Worm (Caenorhabditis elegans) whole organism, L1 larva: ENCODE results near the gene F44E2.6.

Source experiments
- C04F5.9 ChIP-seq: sonication (generic microtip); optimal IDR thresholded peaks from 2 replicates; lab custom pipeline; 2016; ENCODE audit warnings: missing genetic modification characterization, missing compliant biosample characterization
- C16A3.4 ChIP-seq: fragments of 150-350 bp; optimal IDR thresholded peaks from 2 replicates; lab custom pipeline; 2014; ENCODE audit warnings: missing biosample characterization, missing genetic modification characterization
- C34B4.2 ChIP-seq: sonication (generic microtip); optimal IDR thresholded peaks from 2 replicates; lab custom pipeline; 2017; ENCODE audit warnings: mild to moderate bottlenecking, missing genetic modification characterization, missing compliant biosample characterization
- F16B12.6 ChIP-seq: fragments of 150-350 bp; optimal IDR thresholded peaks from 2 replicates; lab custom pipeline; 2014; ENCODE audit warnings: missing biosample characterization, missing genetic modification characterization
- ama-1 ChIP-seq: fragments of 150-350 bp; optimal IDR thresholded peaks from 2 replicates; lab custom pipeline; 2014
- ceh-63 ChIP-seq: fragments of 200-800 bp; sonication (Bioruptor generic); optimal IDR thresholded peaks from 2 replicates; lab custom pipeline; 2018; ENCODE audit warnings: mild to moderate bottlenecking, missing genetic modification characterization, missing compliant biosample characterization
- ceh-8 ChIP-seq: fragments of 200-800 bp; sonication (Bioruptor generic); optimal IDR thresholded peaks from 2 replicates; lab custom pipeline; 2018; ENCODE audit warnings: mild to moderate bottlenecking, missing genetic modification characterization, moderate library complexity, missing compliant biosample characterization
- ceh-88 ChIP-seq: fragments of 200-800 bp; sonication (Bioruptor generic); IDR thresholded peaks from 2 replicates; pipeline ENCODE4 v1.3.6; 2022; ENCODE audit warnings: missing genetic modification characterization, missing compliant biosample characterization
- ceh-90 ChIP-seq: sonication (generic microtip); optimal IDR thresholded peaks from 2 replicates; lab custom pipeline; 2016; ENCODE audit warnings: missing genetic modification characterization, missing compliant biosample characterization
- ces-1 ChIP-seq: fragments of 150-350 bp; optimal IDR thresholded peaks from 2 replicates; lab custom pipeline; 2014; ENCODE audit warnings: missing biosample characterization, missing genetic modification reagents, missing genetic modification characterization
- dpl-1 ChIP-seq, 3 experiments: fragments of 150-350 bp in 2 of 3; sonication (generic microtip) in 1 of 3; optimal IDR thresholded peaks; 2 replicates each; lab custom pipeline; 2014 to 2017; ENCODE audit warnings: missing biosample characterization in 3 of 3, missing genetic modification characterization in 3 of 3, missing genetic modification reagents in 3 of 3
- dsc-1 ChIP-seq: sonication (generic microtip); optimal IDR thresholded peaks from 2 replicates; lab custom pipeline; 2016; ENCODE audit warnings: mild to moderate bottlenecking, missing genetic modification characterization, missing compliant biosample characterization
- efl-1 ChIP-seq, 4 experiments: fragments of 150-350 bp; optimal IDR thresholded peaks in 3 of 4; peaks in 1 of 4; 1 replicate in 1 of 4; 2 replicates in 3 of 4; lab custom pipeline; 2014; ENCODE audit warnings: missing biosample characterization in 2 of 4, missing genetic modification characterization in 2 of 4, missing genetic modification reagents in 2 of 4
- egl-13 ChIP-seq: sonication (generic microtip); optimal IDR thresholded peaks from 2 replicates; lab custom pipeline; 2016; ENCODE audit warnings: missing genotype, missing genetic modification reagents, missing genetic modification characterization, missing compliant biosample characterization
- elt-2 ChIP-seq: sonication (generic microtip); optimal IDR thresholded peaks from 2 replicates; lab custom pipeline; 2016; ENCODE audit warnings: missing genetic modification characterization, mild to moderate bottlenecking, inconsistent platforms, missing compliant biosample characterization, missing genetic modification reagents
- fkh-4 ChIP-seq: sonication (generic microtip); optimal IDR thresholded peaks from 2 replicates; lab custom pipeline; 2016; ENCODE audit warnings: missing compliant biosample characterization, missing genetic modification characterization, borderline replicate concordance
- fkh-8 ChIP-seq: sonication (generic microtip); optimal IDR thresholded peaks from 2 replicates; lab custom pipeline; 2016; ENCODE audit warnings: mild to moderate bottlenecking, missing genetic modification characterization, missing compliant biosample characterization
- fos-1 ChIP-seq: fragments of 150-350 bp; optimal IDR thresholded peaks from 2 replicates; lab custom pipeline; 2014; ENCODE audit warnings: missing biosample characterization, missing genetic modification characterization
- grh-1 ChIP-seq: fragments of 200-800 bp; sonication (Bioruptor generic); IDR thresholded peaks from 2 replicates; pipeline ENCODE4 v1.3.6; 2022; ENCODE audit warnings: missing genetic modification reagents, missing genetic modification characterization, missing compliant biosample characterization
- hlh-17 ChIP-seq: fragments of 200-800 bp; sonication (Bioruptor generic); optimal IDR thresholded peaks from 2 replicates; lab custom pipeline; 2018; ENCODE audit warnings: missing genetic modification characterization, mild to moderate bottlenecking, missing compliant biosample characterization, moderate library complexity, borderline replicate concordance
- irx-1 ChIP-seq: sonication (generic microtip); optimal IDR thresholded peaks from 2 replicates; lab custom pipeline; 2016; ENCODE audit warnings: missing genetic modification characterization, missing compliant biosample characterization
- isw-1 ChIP-seq: fragments of 200-800 bp; sonication (Bioruptor generic); IDR thresholded peaks from 2 replicates; pipeline ENCODE4 v1.3.6; 2022; ENCODE audit warnings: missing genetic modification characterization, missing compliant biosample characterization
- jun-1 ChIP-seq: fragments of 150-350 bp; optimal IDR thresholded peaks from 2 replicates; lab custom pipeline; 2014; ENCODE audit warnings: missing biosample characterization, missing genetic modification reagents, missing genetic modification characterization
- lin-14 ChIP-seq: fragments of 200-800 bp; sonication (Bioruptor generic); optimal IDR thresholded peaks from 2 replicates; lab custom pipeline; 2018; ENCODE audit warnings: mild to moderate bottlenecking, missing genetic modification characterization, moderate library complexity, missing compliant biosample characterization
- lin-35 ChIP-seq, 2 experiments: fragments of 150-350 bp; optimal IDR thresholded peaks; 2 replicates each; lab custom pipeline; 2014; ENCODE audit warnings: missing biosample characterization in 2 of 2, missing genetic modification characterization in 2 of 2, missing genetic modification reagents in 2 of 2
- lin-39 ChIP-seq: fragments of 150-350 bp; optimal IDR thresholded peaks from 2 replicates; lab custom pipeline; 2014; ENCODE audit warnings: missing biosample characterization, missing genetic modification reagents, missing genetic modification characterization
- lsy-2 ChIP-seq, 2 experiments: fragments of 150-350 bp; optimal IDR thresholded peaks; 2 replicates each; lab custom pipeline; 2014; ENCODE audit warnings: missing biosample characterization in 2 of 2, missing genetic modification characterization in 2 of 2
- mdl-1 ChIP-seq, 2 experiments: fragments of 150-350 bp; optimal IDR thresholded peaks; 2 replicates each; lab custom pipeline; 2014 to 2017; ENCODE audit warnings: missing biosample characterization in 2 of 2, missing genetic modification characterization in 2 of 2, inconsistent platforms in 1 of 2
- nhr-19 ChIP-seq: fragments of 200-800 bp; sonication (Bioruptor generic); conservative IDR thresholded peaks from 2 replicates; pipeline ENCODE4 v1.3.6; 2022; ENCODE audit warnings: missing genetic modification characterization, missing compliant biosample characterization
- nhr-20 ChIP-seq: sonication (generic microtip); optimal IDR thresholded peaks from 2 replicates; lab custom pipeline; 2016; ENCODE audit warnings: mild to moderate bottlenecking, missing genetic modification characterization, missing compliant biosample characterization
- nhr-237 ChIP-seq: fragments of 150-350 bp; optimal IDR thresholded peaks from 2 replicates; lab custom pipeline; 2014; ENCODE audit warnings: missing biosample characterization, missing genetic modification characterization
- nhr-47 ChIP-seq: sonication (generic microtip); optimal IDR thresholded peaks from 2 replicates; lab custom pipeline; 2016; ENCODE audit warnings: mild to moderate bottlenecking, missing genetic modification characterization, moderate library complexity, missing compliant biosample characterization
- nhr-84 ChIP-seq: sonication (generic microtip); optimal IDR thresholded peaks from 2 replicates; lab custom pipeline; 2017; ENCODE audit warnings: missing biosample characterization, missing genetic modification characterization
- nhr-90 ChIP-seq: sonication (generic microtip); optimal IDR thresholded peaks from 2 replicates; lab custom pipeline; 2016; ENCODE audit warnings: mild to moderate bottlenecking, missing genetic modification characterization, missing compliant biosample characterization; ENCODE audit not compliant: poor library complexity
- skn-1 ChIP-seq: fragments of 150-350 bp; optimal IDR thresholded peaks from 2 replicates; lab custom pipeline; 2014; ENCODE audit warnings: missing biosample characterization, missing genetic modification characterization
- snpc-4 ChIP-seq: fragments of 150-350 bp; optimal IDR thresholded peaks from 2 replicates; lab custom pipeline; 2014; ENCODE audit warnings: missing biosample characterization, missing genetic modification characterization
- sox-4 ChIP-seq: sonication (generic microtip); optimal IDR thresholded peaks from 2 replicates; lab custom pipeline; 2016; ENCODE audit warnings: missing genetic modification characterization, missing compliant biosample characterization
- sptf-1 ChIP-seq: fragments of 150-350 bp; optimal IDR thresholded peaks from 2 replicates; lab custom pipeline; 2014; ENCODE audit warnings: missing biosample characterization, missing genetic modification characterization
- sup-37 ChIP-seq: fragments of 200-800 bp; sonication (Bioruptor generic); optimal IDR thresholded peaks from 2 replicates; lab custom pipeline; 2018; ENCODE audit warnings: mild to moderate bottlenecking, missing genetic modification characterization, missing compliant biosample characterization
- swsn-7 ChIP-seq: sonication (generic microtip); optimal IDR thresholded peaks from 2 replicates; lab custom pipeline; 2016; ENCODE audit warnings: missing genetic modification characterization, missing compliant biosample characterization
- tbx-2 ChIP-seq: sonication (generic microtip); optimal IDR thresholded peaks from 2 replicates; lab custom pipeline; 2016; ENCODE audit warnings: missing genetic modification characterization, missing compliant biosample characterization
- tlp-1 ChIP-seq: fragments of 150-350 bp; optimal IDR thresholded peaks from 2 replicates; lab custom pipeline; 2014; ENCODE audit warnings: missing biosample characterization, missing genetic modification characterization
- unc-130 ChIP-seq: fragments of 150-350 bp; optimal IDR thresholded peaks from 2 replicates; lab custom pipeline; 2017; ENCODE audit warnings: missing biosample characterization, missing genetic modification characterization, inconsistent platforms
- unc-30 ChIP-seq: sonication (generic microtip); optimal IDR thresholded peaks from 2 replicates; lab custom pipeline; 2017; ENCODE audit warnings: missing biosample characterization, missing genetic modification characterization
- unc-62 ChIP-seq: fragments of 150-350 bp; optimal IDR thresholded peaks from 2 replicates; lab custom pipeline; 2014; ENCODE audit warnings: missing biosample characterization, missing genetic modification reagents, missing genetic modification characterization
- vab-15 ChIP-seq: sonication (generic microtip); optimal IDR thresholded peaks from 2 replicates; lab custom pipeline; 2017; ENCODE audit warnings: missing genotype, mild to moderate bottlenecking, missing genetic modification characterization, missing compliant biosample characterization
- xbp-1 ChIP-seq: sonication (generic microtip); optimal IDR thresholded peaks from 2 replicates; lab custom pipeline; 2016; ENCODE audit warnings: missing genetic modification characterization, missing compliant biosample characterization
- zip-4 ChIP-seq: fragments of 200-800 bp; sonication (Bioruptor generic); optimal IDR thresholded peaks from 2 replicates; lab custom pipeline; 2018; ENCODE audit warnings: mild to moderate bottlenecking, missing genetic modification characterization, moderate library complexity, missing compliant biosample characterization
- ztf-11 ChIP-seq, 2 experiments: sonication (generic microtip); optimal IDR thresholded peaks; 2 replicates each; lab custom pipeline; 2016 to 2017; ENCODE audit warnings: missing genetic modification characterization in 2 of 2, missing biosample characterization in 1 of 2, missing compliant biosample characterization in 1 of 2
- ztf-4 ChIP-seq: fragments of 150-350 bp; optimal IDR thresholded peaks from 2 replicates; lab custom pipeline; 2014; ENCODE audit warnings: missing biosample characterization, missing genetic modification characterization

Gene F44E2.6

ce11 chrIII:8888956-8889355 is 43.9 kb upstream of the F44E2.6 start, which contains the start of gene ZK637.14 (continued):
- TF ChIP-seq snpc-4 (tag; lab: Kevin White, UChicago) (no peak), fos-1 (tag; lab: Kevin White, UChicago) (peak; percentile 25), nhr-19 (GFP tag; lab: Robert Waterston, UW) (peak; percentile 51), fkh-8 (tag; lab: Kevin White, UChicago) (peak; percentile 60), zip-4 (no peak), nhr-90 (peak; percentile 1), vab-15 (tag; lab: Kevin White, UChicago) (no peak), sptf-1 (tag; lab: Kevin White, UChicago) (no peak), skn-1 (peak; percentile 89), irx-1 (tag; lab: Kevin White, UChicago) (peak; percentile 1), F16B12.6 (peak; percentile 91), ztf-11 (tag; optimal IDR thresholded peaks at IDR 0.05; lab: Kevin White, UChicago) (no peak), dpl-1 (GFP tag; optimal IDR thresholded peaks at IDR 0.05; lab: Kevin White, UChicago) (peak; percentile 60 to 69 (median 60)), mdl-1 (tag; optimal IDR thresholded peaks at IDR 0.05; lab: Kevin White, UChicago) (no peak), lin-35 (GFP tag; optimal IDR thresholded peaks at IDR 0.05; lab: Kevin White, UChicago) (peak; percentile 61 to 74), nhr-20 (tag; lab: Kevin White, UChicago) (peak; percentile 55), lsy-2 (tag; optimal IDR thresholded peaks at IDR 0.05; lab: Kevin White, UChicago) (peak; percentile 69 to 73), xbp-1 (tag; lab: Kevin White, UChicago) (peak; percentile 33), swsn-7 (tag; lab: Kevin White, UChicago) (peak; percentile 55), hlh-17 (no peak), grh-1 (GFP tag; lab: Robert Waterston, UW) (no peak), dsc-1 (tag; lab: Kevin White, UChicago) (peak; percentile 38), lin-39 (tag; lab: Kevin White, UChicago) (no peak), nhr-84 (tag; lab: Kevin White, UChicago) (no peak), nhr-47 (tag; lab: Kevin White, UChicago) (peak; percentile 56), C04F5.9 (tag; lab: Kevin White, UChicago) (peak; percentile 41), ztf-4 (no peak), ama-1 (no peak), tlp-1 (tag; lab: Kevin White, UChicago) (no peak), ces-1 (GFP tag; lab: Kevin White, UChicago) (no peak), C16A3.4 (peak; percentile 38), sox-4 (tag; lab: Kevin White, UChicago) (no peak), ceh-88 (GFP tag; lab: Robert Waterston, UW) (no peak)
- TF ChIP-seq, all 84 proteins: peak for 31

ce11 chrIII:8887184-8887801 is 42.3 kb upstream of the F44E2.6 start, which contains the start of gene famh-136:
Gene famh-136, plus strand, starts transcription at chrIII:8887751.
- TF ChIP-seq hlh-17, result no peak
- peak; percentile 84 for TF ChIP-seq lin-14
- TF ChIP-seq isw-1 (GFP tag; lab: Robert Waterston, UW), result peak; percentile 50
- TF ChIP-seq nhr-90, result peak; percentile 90
- TF ChIP-seq tbx-2 (tag; lab: Kevin White, UChicago), result peak; percentile 88
- TF ChIP-seq lin-35 (GFP tag; optimal IDR thresholded peaks at IDR 0.05; lab: Kevin White, UChicago), result peak; percentile 81 to 92
- no peak for TF ChIP-seq C34B4.2 (tag; lab: Kevin White, UChicago)
- no peak for TF ChIP-seq ceh-88 (GFP tag; lab: Robert Waterston, UW)
- TF ChIP-seq ceh-63 (GFP tag; lab: Kevin White, UChicago), result no peak
- TF ChIP-seq egl-13 (tag; lab: Kevin White, UChicago), result peak; percentile 64
- TF ChIP-seq ceh-8, result no peak
- TF ChIP-seq dsc-1 (tag; lab: Kevin White, UChicago), result peak; percentile 90
- peak; percentile 94 for TF ChIP-seq unc-130 (tag; lab: Kevin White, UChicago)
- no peak for TF ChIP-seq unc-62
- TF ChIP-seq elt-2 (tag; lab: Kevin White, UChicago), result peak; percentile 64
- no peak for TF ChIP-seq ceh-90 (tag; lab: Kevin White, UChicago)
- no peak for TF ChIP-seq ama-1
- TF ChIP-seq ztf-4, result peak; percentile 71
- TF ChIP-seq nhr-237 (tag; lab: Kevin White, UChicago), result peak; percentile 13
- TF ChIP-seq fkh-4 (tag; lab: Kevin White, UChicago), result peak; percentile 8
- no peak for TF ChIP-seq unc-30 (tag; lab: Kevin White, UChicago)
- TF ChIP-seq fos-1 (tag; lab: Kevin White, UChicago), result peak; percentile 43
- peak; percentile 96 for TF ChIP-seq nhr-20 (tag; lab: Kevin White, UChicago)
- peak; percentile 25 for TF ChIP-seq sup-37 (GFP tag; lab: Kevin White, UChicago)
- TF ChIP-seq tlp-1 (tag; lab: Kevin White, UChicago), result no peak
- TF ChIP-seq jun-1 (tag; lab: Kevin White, UChicago), result peak; percentile 75
- peak; percentile 78 to 85 for TF ChIP-seq efl-1 (optimal IDR thresholded peaks at IDR 0.05; lab: Kevin White, UChicago)
- TF ChIP-seq efl-1 (GFP tag; optimal IDR thresholded peaks at IDR 0.05 in 1 of 2; lab: Kevin White, UChicago), result peak; percentile 77 to 98
